Worm (Caenorhabditis elegans) whole organism, young adult: ENCODE data around the gene C03B1.10.

Experiments used
- hrde-1 ChIP-seq: sonication (generic microtip); optimal IDR thresholded peaks from 2 replicates; lab custom pipeline; 2016; ENCODE audit warnings: missing genetic modification characterization, mild to moderate bottlenecking, missing compliant biosample characterization, moderate library complexity, missing genotype, missing genetic modification reagents, borderline replicate concordance
- lsl-1 ChIP-seq: fragments of 200-800 bp; sonication (Bioruptor generic); optimal IDR thresholded peaks from 2 replicates; lab custom pipeline; 2018; ENCODE audit warnings: mild to moderate bottlenecking, missing genetic modification characterization, moderate library complexity, missing compliant biosample characterization
- nfya-1 ChIP-seq: sonication (generic microtip); optimal IDR thresholded peaks from 2 replicates; lab custom pipeline; 2017; ENCODE audit warnings: antibody characterized with exemption, missing compliant biosample characterization, missing genetic modification characterization, borderline replicate concordance; ENCODE audit not compliant: insufficient read depth
- rcor-1 ChIP-seq: fragments of 200-800 bp; sonication (Bioruptor generic); IDR thresholded peaks from 2 replicates; pipeline ENCODE4 v1.3.6; 2022; ENCODE audit warnings: missing genetic modification reagents, missing genetic modification characterization, missing compliant biosample characterization
- somi-1 ChIP-seq: fragments of 200-800 bp; sonication (Bioruptor generic); optimal IDR thresholded peaks from 2 replicates; lab custom pipeline; 2018; ENCODE audit warnings: mild to moderate bottlenecking, missing genetic modification characterization, missing compliant biosample characterization

ce11 chrX:6382930-6383329 is 25.3 kb upstream of the C03B1.10 start:
- TF ChIP-seq rcor-1 (GFP tag; lab: Robert Waterston, UW) (no peak), nfya-1 (tag; lab: Kevin White, UChicago) (no peak), hrde-1 (tag; lab: Kevin White, UChicago) (no peak), somi-1 (GFP tag; lab: Kevin White, UChicago) (no peak), lsl-1 (GFP tag; lab: Kevin White, UChicago) (no peak)
